Worm (Caenorhabditis elegans) whole organism, L2 larva: ENCODE data around the gene msp-142.
"Not testable (repeated sequence)": the region's sequence is repeated elsewhere in the genome, so short reads cannot be mapped to it uniquely, and the experiment has no call there.

Experiments used
- egl-27 ChIP-seq: sonication (generic microtip); optimal IDR thresholded peaks from 3 replicates; lab custom pipeline; 2017; ENCODE audit warnings: missing biosample characterization, missing genetic modification reagents, missing genetic modification characterization
- elt-3 ChIP-seq: sonication (generic microtip); optimal IDR thresholded peaks from 2 replicates; lab custom pipeline; 2017; ENCODE audit warnings: missing biosample characterization, missing genetic modification characterization
- nhr-10 ChIP-seq: sonication (generic microtip); optimal IDR thresholded peaks from 2 replicates; lab custom pipeline; 2017; ENCODE audit warnings: missing biosample characterization, missing genetic modification characterization
- nhr-11 ChIP-seq: fragments of 150-350 bp; optimal IDR thresholded peaks from 2 replicates; lab custom pipeline; 2014; ENCODE audit warnings: missing biosample characterization, missing genetic modification characterization
- nhr-237 ChIP-seq: fragments of 150-350 bp; optimal IDR thresholded peaks from 2 replicates; lab custom pipeline; 2014; ENCODE audit warnings: missing biosample characterization, missing genetic modification characterization
- skn-1 ChIP-seq: sonication (generic microtip); optimal IDR thresholded peaks from 2 replicates; lab custom pipeline; 2017; ENCODE audit warnings: missing biosample characterization, missing genetic modification characterization
- snpc-4 ChIP-seq: fragments of 150-350 bp; optimal IDR thresholded peaks from 2 replicates; lab custom pipeline; 2014; ENCODE audit warnings: missing biosample characterization, missing genetic modification characterization
- unc-39 ChIP-seq: fragments of 150-350 bp; optimal IDR thresholded peaks from 2 replicates; lab custom pipeline; 2014; ENCODE audit warnings: missing biosample characterization, missing genetic modification characterization
- zag-1 ChIP-seq: fragments of 150-350 bp; optimal IDR thresholded peaks from 2 replicates; lab custom pipeline; 2014; ENCODE audit warnings: missing biosample characterization, missing genetic modification characterization

- not testable (repeated sequence) for TF ChIP-seq elt-3 (tag; lab: Kevin White, UChicago); unc-39; snpc-4; nhr-237; nhr-10 (tag; lab: Kevin White, UChicago); zag-1 (tag; lab: Kevin White, UChicago); skn-1; egl-27 (tag; lab: Kevin White, UChicago); nhr-11 (tag; lab: Kevin White, UChicago)
Measured at ce11 chrII:5815382-5815781, 17.7 kb downstream of the msp-142 start, which contains the start of gene wago-5.
